Worm (Caenorhabditis elegans) whole organism, L1 larva: ENCODE results near the gene M02F4.2.

Experiments
- ama-1 ChIP-seq: fragments of 150-350 bp; optimal IDR thresholded peaks from 2 replicates; lab custom pipeline; 2014
- pqm-1 ChIP-seq: sonication (generic microtip); optimal IDR thresholded peaks from 3 replicates; lab custom pipeline; 2017; ENCODE audit warnings: missing biosample characterization, missing genetic modification characterization
- sup-37 ChIP-seq: fragments of 200-800 bp; sonication (Bioruptor generic); optimal IDR thresholded peaks from 2 replicates; lab custom pipeline; 2018; ENCODE audit warnings: mild to moderate bottlenecking, missing genetic modification characterization, missing compliant biosample characterization
- ztf-11 ChIP-seq, 2 experiments: sonication (generic microtip); optimal IDR thresholded peaks; 2 replicates each; lab custom pipeline; 2016 to 2017; ENCODE audit warnings: missing genetic modification characterization in 2 of 2, missing biosample characterization in 1 of 2, missing compliant biosample characterization in 1 of 2

DNA sequence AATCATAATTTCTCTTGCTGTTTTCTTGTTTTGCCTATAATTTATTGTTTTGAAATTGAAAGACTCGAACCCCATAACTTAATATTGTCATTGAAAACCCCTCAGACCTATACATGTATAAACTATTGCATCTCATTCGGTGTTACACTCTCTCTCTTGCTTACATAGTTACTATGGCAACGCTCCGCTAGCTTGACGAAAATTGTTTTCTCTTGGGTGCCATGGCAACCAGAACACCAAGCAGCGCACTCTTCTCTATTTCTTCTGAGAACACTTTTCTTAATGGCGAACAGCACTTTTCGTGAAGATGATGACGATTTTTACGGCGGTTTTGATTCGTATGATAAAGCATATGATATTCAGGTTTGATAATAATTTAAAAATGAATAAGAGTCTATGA, 50.1 kb downstream of the M02F4.2 start, which contains the start of gene osm-5:
- no peak for TF ChIP-seq pqm-1 (tag; lab: Kevin White, UChicago)
- TF ChIP-seq ztf-11 (tag; optimal IDR thresholded peaks at IDR 0.05; lab: Kevin White, UChicago), result no peak
- TF ChIP-seq ama-1 (lab: Kevin White, UChicago), result no peak
- no peak for TF ChIP-seq sup-37 (GFP tag; lab: Kevin White, UChicago)
